Worm (Caenorhabditis elegans) whole organism, L3 larva: ENCODE results near the gene clec-162.
A peak's percentile ranks its signal among the peaks of the same experiment; 100 is the strongest.

Experiments
- aly-2 ChIP-seq: fragments of 150-350 bp; optimal IDR thresholded peaks from 2 replicates; lab custom pipeline; 2014; ENCODE audit warnings: missing biosample characterization, missing genetic modification characterization
- ama-1 ChIP-seq: fragments of 150-350 bp; optimal IDR thresholded peaks from 2 replicates; lab custom pipeline; 2018
- ceh-16 ChIP-seq: sonication (generic microtip); optimal IDR thresholded peaks from 2 replicates; lab custom pipeline; 2017; ENCODE audit warnings: missing biosample characterization, missing genetic modification characterization
- ceh-28 ChIP-seq: fragments of 150-350 bp; optimal IDR thresholded peaks from 2 replicates; lab custom pipeline; 2014; ENCODE audit warnings: missing biosample characterization, missing genetic modification reagents, missing genetic modification characterization
- ceh-82 ChIP-seq: fragments of 150-350 bp; optimal IDR thresholded peaks from 2 replicates; lab custom pipeline; 2014; ENCODE audit warnings: missing biosample characterization, missing genetic modification characterization
- ceh-9 ChIP-seq: sonication (generic microtip); optimal IDR thresholded peaks from 2 replicates; lab custom pipeline; 2018; ENCODE audit warnings: missing biosample characterization, missing genetic modification characterization
- egl-5 ChIP-seq: fragments of 150-350 bp; optimal IDR thresholded peaks from 2 replicates; lab custom pipeline; 2017; ENCODE audit warnings: missing biosample characterization, missing genetic modification reagents, missing genetic modification characterization, inconsistent platforms
- elt-1 ChIP-seq: fragments of 150-350 bp; optimal IDR thresholded peaks from 2 replicates; lab custom pipeline; 2014; ENCODE audit warnings: missing biosample characterization, missing genetic modification characterization
- elt-2 ChIP-seq: sonication (generic microtip); optimal IDR thresholded peaks from 2 replicates; lab custom pipeline; 2016; ENCODE audit warnings: missing genetic modification reagents, mild to moderate bottlenecking, missing genetic modification characterization, missing compliant biosample characterization
- eor-1 ChIP-seq, 2 experiments: fragments of 150-350 bp; optimal IDR thresholded peaks; 2 replicates each; lab custom pipeline; 2014 to 2018; ENCODE audit warnings: missing biosample characterization in 2 of 2, missing genetic modification characterization in 2 of 2
- fkh-10 ChIP-seq: sonication (generic microtip); optimal IDR thresholded peaks from 2 replicates; lab custom pipeline; 2017; ENCODE audit warnings: missing biosample characterization, missing genetic modification reagents, missing genetic modification characterization
- fkh-2 ChIP-seq: fragments of 150-350 bp; optimal IDR thresholded peaks from 2 replicates; lab custom pipeline; 2014; ENCODE audit warnings: missing biosample characterization, missing genetic modification reagents, missing genetic modification characterization
- fos-1 ChIP-seq: fragments of 150-350 bp; optimal IDR thresholded peaks from 2 replicates; lab custom pipeline; 2014; ENCODE audit warnings: missing biosample characterization, missing genetic modification characterization
- hmg-11 ChIP-seq: sonication (generic microtip); optimal IDR thresholded peaks from 2 replicates; lab custom pipeline; 2016; ENCODE audit warnings: missing genetic modification characterization, missing compliant biosample characterization
- jun-1 ChIP-seq: fragments of 150-350 bp; optimal IDR thresholded peaks from 2 replicates; lab custom pipeline; 2014; ENCODE audit warnings: missing biosample characterization, missing genetic modification reagents, missing genetic modification characterization
- lin-15B ChIP-seq: fragments of 150-350 bp; optimal IDR thresholded peaks from 2 replicates; lab custom pipeline; 2014; ENCODE audit warnings: missing biosample characterization, missing genetic modification characterization
- lin-39 ChIP-seq: fragments of 150-350 bp; optimal IDR thresholded peaks from 2 replicates; lab custom pipeline; 2018; ENCODE audit warnings: missing biosample characterization, missing genetic modification reagents, missing genetic modification characterization
- lsy-12 ChIP-seq: sonication (generic microtip); optimal IDR thresholded peaks from 2 replicates; lab custom pipeline; 2016; ENCODE audit warnings: mild to moderate bottlenecking, missing genetic modification characterization, missing compliant biosample characterization
- mdl-1 ChIP-seq: fragments of 150-350 bp; optimal IDR thresholded peaks from 2 replicates; lab custom pipeline; 2014; ENCODE audit warnings: missing biosample characterization, missing genetic modification characterization
- mml-1 ChIP-seq: fragments of 150-350 bp; sonication (generic microtip); optimal IDR thresholded peaks from 3 replicates; lab custom pipeline; 2014; ENCODE audit warnings: missing biosample characterization, missing genetic modification characterization
- nfya-1 ChIP-seq: sonication (generic microtip); optimal IDR thresholded peaks from 2 replicates; lab custom pipeline; 2017; ENCODE audit warnings: missing genetic modification characterization, mild to moderate bottlenecking, missing compliant biosample characterization, antibody characterized with exemption, moderate library complexity; ENCODE audit not compliant: insufficient read depth
- nhr-23 ChIP-seq: fragments of 150-350 bp; optimal IDR thresholded peaks from 2 replicates; lab custom pipeline; 2014; ENCODE audit warnings: missing biosample characterization, missing genetic modification reagents, missing genetic modification characterization
- nhr-237 ChIP-seq: fragments of 150-350 bp; optimal IDR thresholded peaks from 2 replicates; lab custom pipeline; 2014; ENCODE audit warnings: missing biosample characterization, missing genetic modification characterization
- nhr-25 ChIP-seq: sonication (generic microtip); optimal IDR thresholded peaks from 2 replicates; lab custom pipeline; 2017; ENCODE audit warnings: missing biosample characterization, missing genetic modification characterization
- nhr-43 ChIP-seq: sonication (generic microtip); optimal IDR thresholded peaks from 2 replicates; lab custom pipeline; 2016; ENCODE audit warnings: mild to moderate bottlenecking, missing genetic modification characterization, missing compliant biosample characterization; ENCODE audit not compliant: poor library complexity, severe bottlenecking
- nhr-67 ChIP-seq: fragments of 150-350 bp; optimal IDR thresholded peaks from 2 replicates; lab custom pipeline; 2014; ENCODE audit warnings: missing biosample characterization, missing genetic modification characterization
- nhr-76 ChIP-seq: fragments of 150-350 bp; sonication (generic microtip); optimal IDR thresholded peaks from 5 replicates; lab custom pipeline; 2014; ENCODE audit warnings: missing biosample characterization, missing genetic modification characterization
- nhr-77 ChIP-seq: fragments of 150-350 bp; optimal IDR thresholded peaks from 2 replicates; lab custom pipeline; 2014; ENCODE audit warnings: missing biosample characterization, missing genetic modification characterization
- pqm-1 ChIP-seq: fragments of 150-350 bp; optimal IDR thresholded peaks from 2 replicates; lab custom pipeline; 2017; ENCODE audit warnings: missing biosample characterization, missing genetic modification characterization, inconsistent platforms
- sea-2 ChIP-seq: fragments of 150-350 bp; sonication (generic microtip); optimal IDR thresholded peaks from 4 replicates; lab custom pipeline; 2014; ENCODE audit warnings: missing biosample characterization, missing genetic modification reagents, missing genetic modification characterization
- skn-1 ChIP-seq: fragments of 150-350 bp; optimal IDR thresholded peaks from 2 replicates; lab custom pipeline; 2014; ENCODE audit warnings: missing biosample characterization, missing genetic modification characterization
- snpc-4 ChIP-seq: fragments of 150-350 bp; optimal IDR thresholded peaks from 2 replicates; lab custom pipeline; 2014; ENCODE audit warnings: missing biosample characterization, missing genetic modification characterization
- unc-39 ChIP-seq: sonication (generic microtip); optimal IDR thresholded peaks from 4 replicates; lab custom pipeline; 2017; ENCODE audit warnings: missing biosample characterization, missing genetic modification characterization
- unc-62 ChIP-seq: fragments of 150-350 bp; sonication (generic microtip); optimal IDR thresholded peaks from 4 replicates; lab custom pipeline; 2014; ENCODE audit warnings: missing biosample characterization, missing genetic modification reagents, missing genetic modification characterization
- zag-1 ChIP-seq: fragments of 150-350 bp; optimal IDR thresholded peaks from 2 replicates; lab custom pipeline; 2014; ENCODE audit warnings: missing biosample characterization, missing genetic modification characterization
- ztf-4 ChIP-seq: fragments of 150-350 bp; optimal IDR thresholded peaks from 2 replicates; lab custom pipeline; 2014; ENCODE audit warnings: missing biosample characterization, missing genetic modification characterization

The clec-162 gene

DNA sequence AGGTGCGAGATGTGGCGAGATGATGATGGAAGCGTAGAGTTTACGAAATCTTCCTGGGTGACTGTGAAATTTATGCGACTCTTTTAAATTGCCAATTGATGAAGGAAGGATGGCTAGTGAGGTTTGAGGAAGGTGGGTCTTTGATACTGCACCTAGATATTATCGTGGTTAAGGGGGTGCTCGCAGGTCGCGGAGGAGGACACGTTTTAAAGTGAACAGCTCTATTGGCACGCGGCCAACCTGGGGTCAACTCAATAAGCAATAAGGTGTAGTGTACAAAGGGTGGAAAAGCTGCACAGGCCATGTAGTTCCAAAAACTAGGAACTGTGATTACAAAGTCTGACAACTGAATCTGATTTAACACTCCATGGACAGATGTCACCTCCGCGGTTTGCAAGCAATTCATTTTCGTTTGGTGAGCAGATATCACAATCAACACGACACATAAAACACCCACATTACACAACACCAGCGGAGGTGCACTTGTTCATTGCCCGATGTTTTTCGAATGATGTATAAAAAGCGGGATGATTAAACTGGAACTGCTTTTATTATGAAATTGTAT, 20.4 kb upstream of the clec-162 start:
- TF ChIP-seq lin-39 (tag; lab: Kevin White, UChicago), result no peak
- no peak for TF ChIP-seq nhr-76 (tag; lab: Kevin White, UChicago)
- TF ChIP-seq egl-5 (tag; lab: Kevin White, UChicago), result peak; percentile 43
- TF ChIP-seq nfya-1, result no peak
- no peak for TF ChIP-seq ceh-82
- no peak for TF ChIP-seq fkh-2 (tag; lab: Kevin White, UChicago)
- no peak for TF ChIP-seq skn-1 (tag; lab: Kevin White, UChicago)
- TF ChIP-seq eor-1 (tag; optimal IDR thresholded peaks at IDR 0.05; lab: Kevin White, UChicago), result no peak

DNA sequence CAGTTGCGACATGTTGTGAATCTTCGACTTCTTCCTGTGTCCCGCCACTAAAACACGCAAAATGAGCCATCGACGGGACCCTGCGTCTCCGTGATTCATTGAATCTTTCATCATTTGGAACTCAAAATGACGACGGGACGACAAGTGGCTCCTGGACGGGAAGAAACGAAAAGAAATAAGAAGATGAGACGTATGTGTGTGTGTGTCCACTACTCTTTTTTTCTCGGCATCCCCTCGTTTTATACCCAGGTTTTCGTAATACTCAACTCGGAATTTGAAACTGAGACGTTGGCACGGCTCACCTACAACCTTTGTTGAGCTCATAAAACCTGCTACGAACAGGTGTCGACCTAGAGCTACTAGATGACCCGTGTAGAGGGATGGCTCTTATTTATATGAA, 19.5 kb upstream of the clec-162 start:
- TF ChIP-seq nfya-1 (peak; percentile 31), unc-39 (tag; lab: Kevin White, UChicago) (no peak), nhr-43 (no peak), lsy-12 (tag; lab: Kevin White, UChicago) (no peak), egl-5 (tag; lab: Kevin White, UChicago) (no peak)

- TF ChIP-seq skn-1 (tag; lab: Kevin White, UChicago), result no peak
- no peak for TF ChIP-seq ceh-9 (tag; lab: Kevin White, UChicago)
- no peak for TF ChIP-seq nhr-237
- no peak for TF ChIP-seq elt-1 (tag; lab: Kevin White, UChicago)
- no peak for TF ChIP-seq zag-1 (tag; lab: Kevin White, UChicago)
- TF ChIP-seq eor-1 (tag; optimal IDR thresholded peaks at IDR 0.05; lab: Kevin White, UChicago), result no peak
- TF ChIP-seq lsy-12 (tag; lab: Kevin White, UChicago), result no peak
- TF ChIP-seq nhr-25 (tag; lab: Kevin White, UChicago), result no peak
- no peak for TF ChIP-seq aly-2 (tag; lab: Kevin White, UChicago)
- no peak for TF ChIP-seq sea-2
- TF ChIP-seq lin-15B, result no peak
- no peak for TF ChIP-seq nhr-67
- no peak for TF ChIP-seq ceh-28 (tag; lab: Kevin White, UChicago)
- TF ChIP-seq ceh-82, result no peak
- no peak for TF ChIP-seq nhr-43
- TF ChIP-seq ztf-4 (tag; lab: Kevin White, UChicago), result no peak
- TF ChIP-seq mml-1 (tag; lab: Kevin White, UChicago), result no peak
- no peak for TF ChIP-seq nhr-77 (tag; lab: Kevin White, UChicago)
- no peak for TF ChIP-seq unc-62 (GFP tag; lab: Kevin White, UChicago)
- no peak for TF ChIP-seq nhr-23 (tag; lab: Kevin White, UChicago)
Measured at ce11 chrIII:9743239-9743638, 18.2 kb upstream of the clec-162 start, which contains the start of gene T05G5.1. TSS of gene T05G5.1 (minus strand) at chrIII:9743339.

ce11 chrIII:9741985-9742384, 17.0 kb upstream of the clec-162 start:
- TF ChIP-seq nhr-77 (tag; lab: Kevin White, UChicago), result no peak
- peak; percentile 4 for TF ChIP-seq nfya-1
- TF ChIP-seq, all 47 proteins: peak for 1

- TF ChIP-seq nfya-1 (peak; percentile 87), elt-2 (tag; lab: Kevin White, UChicago) (no peak)
Measured at ce11 chrIII:9740663-9741062, 15.6 kb upstream of the clec-162 start.

DNA sequence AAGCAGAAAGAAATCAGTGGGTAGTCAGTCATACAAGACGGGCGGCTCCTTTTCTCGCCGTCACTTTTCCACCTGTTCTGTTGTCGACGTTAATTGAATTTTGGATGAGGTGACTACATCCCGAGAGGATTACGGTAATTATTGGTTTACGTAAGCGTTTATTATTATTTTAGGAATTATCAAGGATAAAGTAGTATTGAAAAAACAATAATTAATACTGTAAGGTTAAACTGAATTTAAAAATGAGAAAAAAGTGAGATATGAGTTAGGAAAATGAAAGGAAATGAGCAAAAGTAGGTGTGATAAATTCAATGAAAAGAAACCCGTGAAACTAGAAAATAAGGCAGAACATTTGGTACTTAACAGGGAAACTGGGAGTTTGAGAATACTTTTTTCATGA, 13.9 kb upstream of the clec-162 start, which contains the start of gene hlh-4:
Gene hlh-4, minus strand, starts transcription at position 101 of the 400 bp plus-strand sequence.
- TF ChIP-seq ceh-16 (no peak), lsy-12 (tag; lab: Kevin White, UChicago) (no peak), fkh-10 (GFP tag; lab: Kevin White, UChicago) (no peak), zag-1 (tag; lab: Kevin White, UChicago) (no peak), fos-1 (no peak), nhr-237 (no peak), mdl-1 (tag; lab: Kevin White, UChicago) (no peak), unc-62 (GFP tag; lab: Kevin White, UChicago) (no peak), snpc-4 (no peak), pqm-1 (tag; lab: Kevin White, UChicago) (no peak), jun-1 (tag; lab: Kevin White, UChicago) (no peak), ama-1 (no peak), hmg-11 (tag; lab: Kevin White, UChicago) (no peak), sea-2 (no peak), fkh-2 (tag; lab: Kevin White, UChicago) (no peak), skn-1 (tag; lab: Kevin White, UChicago) (no peak), ceh-9 (tag; lab: Kevin White, UChicago) (no peak)
